Worm (Caenorhabditis elegans) whole organism, L1 larva: Measurements from ENCODE around the gene C16C8.10.

Experiments used
- C04F5.9 ChIP-seq: sonication (generic microtip); optimal IDR thresholded peaks from 2 replicates; lab custom pipeline; 2016; ENCODE audit warnings: missing genetic modification characterization, missing compliant biosample characterization
- F16B12.6 ChIP-seq: fragments of 150-350 bp; optimal IDR thresholded peaks from 2 replicates; lab custom pipeline; 2014; ENCODE audit warnings: missing biosample characterization, missing genetic modification characterization
- aly-2 ChIP-seq: fragments of 150-350 bp; optimal IDR thresholded peaks from 2 replicates; lab custom pipeline; 2014; ENCODE audit warnings: missing biosample characterization, missing genetic modification characterization
- ama-1 ChIP-seq: fragments of 150-350 bp; optimal IDR thresholded peaks from 2 replicates; lab custom pipeline; 2014
- blmp-1 ChIP-seq: fragments of 150-350 bp; optimal IDR thresholded peaks from 2 replicates; lab custom pipeline; 2014; ENCODE audit warnings: missing biosample characterization, missing genetic modification characterization
- ceh-8 ChIP-seq: fragments of 200-800 bp; sonication (Bioruptor generic); optimal IDR thresholded peaks from 2 replicates; lab custom pipeline; 2018; ENCODE audit warnings: mild to moderate bottlenecking, missing genetic modification characterization, moderate library complexity, missing compliant biosample characterization
- ceh-88 ChIP-seq: fragments of 200-800 bp; sonication (Bioruptor generic); IDR thresholded peaks from 2 replicates; pipeline ENCODE4 v1.3.6; 2022; ENCODE audit warnings: missing genetic modification characterization, missing compliant biosample characterization
- efl-1 ChIP-seq, 4 experiments: fragments of 150-350 bp; optimal IDR thresholded peaks in 3 of 4; peaks in 1 of 4; 1 replicate in 1 of 4; 2 replicates in 3 of 4; lab custom pipeline; 2014; ENCODE audit warnings: missing biosample characterization in 2 of 4, missing genetic modification characterization in 2 of 4, missing genetic modification reagents in 2 of 4
- elt-2 ChIP-seq: sonication (generic microtip); optimal IDR thresholded peaks from 2 replicates; lab custom pipeline; 2016; ENCODE audit warnings: missing genetic modification characterization, mild to moderate bottlenecking, inconsistent platforms, missing compliant biosample characterization, missing genetic modification reagents
- elt-3 ChIP-seq, 6 experiments: fragments of 150-350 bp in 1 of 6; sonication (generic microtip); optimal IDR thresholded peaks; 2 replicates each; lab custom pipeline; 2017 to 2018; ENCODE audit warnings: missing biosample characterization in 6 of 6, missing genetic modification characterization in 6 of 6, inconsistent platforms in 1 of 6
- ets-5 ChIP-seq: fragments of 200-800 bp; sonication (Bioruptor generic); IDR thresholded peaks from 2 replicates; pipeline ENCODE4 v1.3.6; 2022; ENCODE audit warnings: missing genetic modification characterization, missing compliant biosample characterization
- fkh-8 ChIP-seq: sonication (generic microtip); optimal IDR thresholded peaks from 2 replicates; lab custom pipeline; 2016; ENCODE audit warnings: mild to moderate bottlenecking, missing genetic modification characterization, missing compliant biosample characterization
- hlh-4 ChIP-seq: sonication (generic microtip); optimal IDR thresholded peaks from 2 replicates; lab custom pipeline; 2016; ENCODE audit warnings: mild to moderate bottlenecking, missing genetic modification characterization, missing compliant biosample characterization
- irx-1 ChIP-seq: sonication (generic microtip); optimal IDR thresholded peaks from 2 replicates; lab custom pipeline; 2016; ENCODE audit warnings: missing genetic modification characterization, missing compliant biosample characterization
- jun-1 ChIP-seq: fragments of 150-350 bp; optimal IDR thresholded peaks from 2 replicates; lab custom pipeline; 2014; ENCODE audit warnings: missing biosample characterization, missing genetic modification reagents, missing genetic modification characterization
- lin-15B ChIP-seq: fragments of 150-350 bp; sonication (generic microtip); optimal IDR thresholded peaks from 3 replicates; lab custom pipeline; 2014; ENCODE audit warnings: missing biosample characterization, missing genetic modification characterization
- lin-35 ChIP-seq, 2 experiments: fragments of 150-350 bp; optimal IDR thresholded peaks; 2 replicates each; lab custom pipeline; 2014; ENCODE audit warnings: missing biosample characterization in 2 of 2, missing genetic modification characterization in 2 of 2, missing genetic modification reagents in 2 of 2
- lin-39 ChIP-seq: fragments of 150-350 bp; optimal IDR thresholded peaks from 2 replicates; lab custom pipeline; 2014; ENCODE audit warnings: missing biosample characterization, missing genetic modification reagents, missing genetic modification characterization
- lsy-2 ChIP-seq, 2 experiments: fragments of 150-350 bp; optimal IDR thresholded peaks; 2 replicates each; lab custom pipeline; 2014; ENCODE audit warnings: missing biosample characterization in 2 of 2, missing genetic modification characterization in 2 of 2
- mab-9 ChIP-seq: fragments of 200-800 bp; sonication (Bioruptor generic); IDR thresholded peaks from 2 replicates; pipeline ENCODE4 v1.3.6; 2022; ENCODE audit warnings: missing genetic modification reagents, missing genetic modification characterization, missing compliant biosample characterization
- mef-2 ChIP-seq: fragments of 150-350 bp; optimal IDR thresholded peaks from 2 replicates; lab custom pipeline; 2014; ENCODE audit warnings: missing biosample characterization, missing genetic modification characterization
- mep-1 ChIP-seq: fragments of 150-350 bp; optimal IDR thresholded peaks from 2 replicates; lab custom pipeline; 2014; ENCODE audit warnings: missing biosample characterization, missing genetic modification characterization
- nhr-11 ChIP-seq: fragments of 150-350 bp; optimal IDR thresholded peaks from 2 replicates; lab custom pipeline; 2014; ENCODE audit warnings: missing biosample characterization, missing genetic modification characterization
- nhr-19 ChIP-seq: fragments of 200-800 bp; sonication (Bioruptor generic); conservative IDR thresholded peaks from 2 replicates; pipeline ENCODE4 v1.3.6; 2022; ENCODE audit warnings: missing genetic modification characterization, missing compliant biosample characterization
- nhr-237 ChIP-seq: fragments of 150-350 bp; optimal IDR thresholded peaks from 2 replicates; lab custom pipeline; 2014; ENCODE audit warnings: missing biosample characterization, missing genetic modification characterization
- nhr-77 ChIP-seq: fragments of 150-350 bp; optimal IDR thresholded peaks from 2 replicates; lab custom pipeline; 2014; ENCODE audit warnings: missing biosample characterization, missing genetic modification characterization
- nhr-90 ChIP-seq: sonication (generic microtip); optimal IDR thresholded peaks from 2 replicates; lab custom pipeline; 2016; ENCODE audit warnings: mild to moderate bottlenecking, missing genetic modification characterization, missing compliant biosample characterization; ENCODE audit not compliant: poor library complexity
- pag-3 ChIP-seq: sonication (generic microtip); optimal IDR thresholded peaks from 2 replicates; lab custom pipeline; 2017; ENCODE audit warnings: missing genetic modification characterization, mild to moderate bottlenecking, missing compliant biosample characterization, antibody characterized with exemption, borderline replicate concordance; ENCODE audit not compliant: insufficient read depth
- snpc-4 ChIP-seq: fragments of 150-350 bp; optimal IDR thresholded peaks from 2 replicates; lab custom pipeline; 2014; ENCODE audit warnings: missing biosample characterization, missing genetic modification characterization
- sox-4 ChIP-seq: sonication (generic microtip); optimal IDR thresholded peaks from 2 replicates; lab custom pipeline; 2016; ENCODE audit warnings: missing genetic modification characterization, missing compliant biosample characterization
- sptf-1 ChIP-seq: fragments of 150-350 bp; optimal IDR thresholded peaks from 2 replicates; lab custom pipeline; 2014; ENCODE audit warnings: missing biosample characterization, missing genetic modification characterization
- sup-37 ChIP-seq: fragments of 200-800 bp; sonication (Bioruptor generic); optimal IDR thresholded peaks from 2 replicates; lab custom pipeline; 2018; ENCODE audit warnings: mild to moderate bottlenecking, missing genetic modification characterization, missing compliant biosample characterization
- swsn-7 ChIP-seq: sonication (generic microtip); optimal IDR thresholded peaks from 2 replicates; lab custom pipeline; 2016; ENCODE audit warnings: missing genetic modification characterization, missing compliant biosample characterization
- tlp-1 ChIP-seq: fragments of 150-350 bp; optimal IDR thresholded peaks from 2 replicates; lab custom pipeline; 2014; ENCODE audit warnings: missing biosample characterization, missing genetic modification characterization
- unc-30 ChIP-seq: sonication (generic microtip); optimal IDR thresholded peaks from 2 replicates; lab custom pipeline; 2017; ENCODE audit warnings: missing biosample characterization, missing genetic modification characterization

The C16C8.10 gene

DNA sequence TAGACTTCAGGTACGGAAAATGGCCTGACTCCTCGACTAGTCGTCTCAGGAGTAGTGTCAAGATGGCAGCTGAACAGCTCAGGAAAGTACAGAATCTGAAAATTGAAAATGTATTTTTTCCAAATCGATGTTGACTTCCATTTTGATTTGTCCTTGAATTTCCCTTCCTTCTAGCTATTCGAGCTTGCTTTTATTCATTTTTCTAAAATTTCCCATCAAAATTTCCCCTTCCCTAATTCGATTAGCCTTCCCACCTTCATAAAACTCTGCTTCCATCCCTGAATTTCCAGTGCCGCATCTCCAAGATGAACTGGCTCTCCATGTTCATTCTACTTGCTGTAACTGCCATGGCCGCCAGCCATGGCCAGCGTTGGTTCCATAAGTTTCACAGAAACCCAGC lies 8.3 kb upstream of the C16C8.10 start, which contains the start of gene Y49F6B.6:
Y49F6B.6 (plus strand) TSS at position 301 of the 400 bp plus-strand sequence.
- TF ChIP-seq sptf-1 (tag; lab: Kevin White, UChicago) (no peak), lsy-2 (tag; optimal IDR thresholded peaks at IDR 0.05; lab: Kevin White, UChicago) (no peak)

DNA sequence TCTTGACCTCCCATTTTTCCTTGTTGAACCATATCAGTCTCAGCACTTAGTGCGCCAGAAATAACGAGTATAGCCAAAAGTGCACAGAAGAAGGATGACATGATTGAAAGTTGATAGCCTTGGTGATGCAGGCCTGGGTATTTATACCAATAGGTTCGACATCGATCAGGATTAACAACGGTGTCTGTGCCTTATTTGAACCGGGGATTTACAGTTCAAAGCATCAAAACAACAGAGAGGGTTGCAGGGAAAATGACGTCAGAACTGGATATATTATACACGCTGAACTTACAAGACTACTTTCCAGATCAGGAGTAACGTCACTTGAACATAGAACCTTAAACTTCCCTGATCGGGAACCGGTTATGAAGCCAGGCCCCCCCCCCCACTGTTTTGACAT lies 7.8 kb upstream of the C16C8.10 start, which contains the start of gene Y49F6B.12:
Y49F6B.12 (minus strand) TSS at position 101 of the 400 bp plus-strand sequence.
- no peak for TF ChIP-seq mab-9
- no peak for TF ChIP-seq C04F5.9
- no peak for TF ChIP-seq blmp-1
- TF ChIP-seq nhr-237, result no peak
- no peak for TF ChIP-seq unc-30
- TF ChIP-seq tlp-1 (tag; lab: Kevin White, UChicago), result no peak
- TF ChIP-seq mep-1 (tag; lab: Kevin White, UChicago), result no peak
- TF ChIP-seq nhr-11 (tag; lab: Kevin White, UChicago), result no peak
- TF ChIP-seq snpc-4 (tag; lab: Kevin White, UChicago), result no peak
- no peak for TF ChIP-seq aly-2 (tag; lab: Kevin White, UChicago)
- TF ChIP-seq F16B12.6 (tag; lab: Kevin White, UChicago), result no peak
- no peak for TF ChIP-seq nhr-19
- TF ChIP-seq nhr-77 (tag; lab: Kevin White, UChicago), result no peak
- TF ChIP-seq, all 84 proteins: peak for 0

DNA sequence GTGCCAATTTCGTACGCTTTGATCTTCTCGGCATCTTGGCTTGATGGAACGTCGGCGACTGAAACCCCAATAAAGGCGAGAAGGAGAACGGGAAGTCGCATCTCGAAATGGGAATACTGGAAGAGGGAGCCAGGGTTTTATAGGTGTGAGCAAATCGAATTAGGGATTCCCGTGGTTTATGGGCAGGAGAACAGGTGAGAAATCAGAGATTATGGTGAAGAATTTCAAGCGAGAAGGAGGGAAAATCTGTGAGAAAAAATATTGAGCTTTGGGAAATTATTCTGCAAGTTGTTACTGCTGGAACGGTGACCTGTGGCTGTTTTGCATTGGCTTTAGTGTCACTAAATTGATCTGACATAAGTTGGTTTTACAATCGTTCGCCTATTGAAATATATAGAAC lies 7.1 kb upstream of the C16C8.10 start, which contains the start of gene Y49F6B.13:
Y49F6B.13 (minus strand) TSS at position 101 of the 400 bp plus-strand sequence.
- TF ChIP-seq ceh-88 (no peak), efl-1 (optimal IDR thresholded peaks at IDR 0.05; lab: Kevin White, UChicago) (no peak), efl-1 (GFP tag; optimal IDR thresholded peaks at IDR 0.05 in 1 of 2; lab: Kevin White, UChicago) (peak in 1 of 2 experiments; percentile 47)

DNA sequence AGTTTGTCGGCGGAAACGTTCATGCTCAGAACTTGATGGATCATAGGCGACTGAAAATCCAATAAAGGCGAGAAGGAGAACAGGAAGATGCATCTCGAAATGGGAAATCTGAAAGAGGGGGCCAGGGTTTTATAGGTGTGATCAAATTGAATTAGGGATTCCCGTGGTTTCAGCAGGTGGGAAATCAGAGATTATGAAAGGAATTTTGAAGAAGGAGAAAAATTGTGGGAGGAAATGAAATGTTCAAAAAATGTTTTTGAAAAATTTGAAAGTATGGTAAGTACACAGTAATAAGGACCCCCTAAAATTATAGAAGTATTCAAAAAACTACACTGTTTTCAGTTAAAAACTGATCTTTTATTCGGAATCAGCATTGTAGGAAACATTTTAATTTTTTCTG lies 6.1 kb upstream of the C16C8.10 start, which contains the start of gene Y49F6B.20:
Y49F6B.20 (minus strand) TSS at position 101 of the 400 bp plus-strand sequence.
- no peak for TF ChIP-seq ets-5
- no peak for TF ChIP-seq lin-35 (GFP tag; optimal IDR thresholded peaks at IDR 0.05; lab: Kevin White, UChicago)
- TF ChIP-seq snpc-4 (tag; lab: Kevin White, UChicago), result no peak
- TF ChIP-seq nhr-77 (tag; lab: Kevin White, UChicago), result no peak
- no peak for TF ChIP-seq irx-1
- no peak for TF ChIP-seq swsn-7 (tag; lab: Kevin White, UChicago)
- no peak for TF ChIP-seq ceh-8 (GFP tag; lab: Kevin White, UChicago)
- no peak for TF ChIP-seq elt-2
- TF ChIP-seq fkh-8 (tag; lab: Kevin White, UChicago), result no peak
- TF ChIP-seq lin-15B (tag; lab: Kevin White, UChicago), result no peak
- TF ChIP-seq lin-39 (tag; lab: Kevin White, UChicago), result no peak
- no peak for TF ChIP-seq nhr-90
- no peak for TF ChIP-seq sup-37 (GFP tag; lab: Kevin White, UChicago)
- no peak for TF ChIP-seq elt-3 (tag; optimal IDR thresholded peaks at IDR 0.05; lab: Kevin White, UChicago)
- TF ChIP-seq aly-2 (tag; lab: Kevin White, UChicago), result no peak

DNA sequence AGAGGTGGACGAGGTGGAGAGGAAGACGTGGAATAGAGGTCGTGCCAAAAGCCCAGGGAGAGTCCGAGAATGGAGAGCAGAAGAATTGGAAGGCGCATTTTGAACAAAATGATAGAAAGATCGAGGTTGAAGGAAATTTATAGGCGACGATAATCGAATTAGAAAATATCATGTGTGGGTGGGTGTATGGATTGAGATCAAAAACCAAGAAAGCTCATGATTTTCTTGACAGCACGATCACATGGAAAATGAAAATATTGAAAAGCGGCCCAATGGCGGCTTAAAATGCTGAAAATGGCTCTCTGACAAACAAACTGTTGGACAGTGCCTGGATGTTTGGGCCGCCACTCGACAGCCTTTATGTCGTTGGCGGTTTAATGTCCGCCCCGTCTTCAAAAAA lies 1.4 kb downstream of the C16C8.10 start, which contains the start of gene C16C8.9:
C16C8.9 (minus strand) TSS at position 101 of the 400 bp plus-strand sequence.
- no peak for TF ChIP-seq jun-1 (tag; lab: Kevin White, UChicago)
- no peak for TF ChIP-seq mef-2 (tag; lab: Kevin White, UChicago)
- TF ChIP-seq hlh-4, result no peak
- no peak for TF ChIP-seq pag-3
- TF ChIP-seq ama-1, result no peak
- no peak for TF ChIP-seq lin-35 (GFP tag; optimal IDR thresholded peaks at IDR 0.05; lab: Kevin White, UChicago)
- TF ChIP-seq snpc-4 (tag; lab: Kevin White, UChicago), result no peak
- TF ChIP-seq blmp-1, result no peak
- no peak for TF ChIP-seq sox-4 (tag; lab: Kevin White, UChicago)
